Fruit fly (Drosophila melanogaster) whole organism, embryonic: ENCODE data around the gene CG33287.

Experiments used
- ATbp ChIP-seq: fragments of 200-800 bp; sonication (Bioruptor generic); optimal IDR thresholded peaks from 2 replicates; lab custom pipeline; 2017; ENCODE audit warnings: missing biosample characterization, mild to moderate bottlenecking, missing genetic modification characterization, missing genetic modification reagents
- CG10274 ChIP-seq: fragments of 200-800 bp; sonication (Bioruptor generic); optimal IDR thresholded peaks from 3 replicates; lab custom pipeline; 2017; ENCODE audit warnings: missing biosample characterization, mild to moderate bottlenecking, missing genetic modification characterization
- CG10321 ChIP-seq: fragments of 200-800 bp; sonication (Bioruptor generic); IDR thresholded peaks from 2 replicates; pipeline ENCODE4 v1.3.6; 2022; ENCODE audit warnings: missing biosample characterization, missing genetic modification characterization
- CG10366 ChIP-seq: fragments of 200-800 bp; sonication (Bioruptor generic); IDR thresholded peaks from 2 replicates; pipeline ENCODE4 v1.3.6; 2022; ENCODE audit warnings: missing biosample characterization, missing genetic modification characterization
- CG10979 ChIP-seq: fragments of 200-800 bp; sonication (Bioruptor generic); optimal IDR thresholded peaks from 2 replicates; lab custom pipeline; 2018; ENCODE audit warnings: missing biosample characterization, mild to moderate bottlenecking, missing genetic modification characterization, moderate library complexity
- CG12769 ChIP-seq: fragments of 200-800 bp; sonication (Bioruptor generic); optimal IDR thresholded peaks from 2 replicates; lab custom pipeline; 2019; ENCODE audit warnings: missing biosample characterization, mild to moderate bottlenecking, missing genetic modification characterization, moderate library complexity
- CG16863 ChIP-seq: fragments of 200-800 bp; sonication (Bioruptor generic); optimal IDR thresholded peaks from 3 replicates; lab custom pipeline; 2016; ENCODE audit warnings: missing biosample characterization, missing genetic modification characterization
- CG17385 ChIP-seq: fragments of 200-800 bp; sonication (Bioruptor generic); optimal IDR thresholded peaks from 3 replicates; lab custom pipeline; 2018; ENCODE audit warnings: missing biosample characterization, mild to moderate bottlenecking, missing genetic modification characterization
- CG18599 ChIP-seq: fragments of 200-800 bp; sonication (Bioruptor generic); optimal IDR thresholded peaks from 3 replicates; lab custom pipeline; 2017; ENCODE audit warnings: missing biosample characterization, missing genetic modification characterization, mild to moderate bottlenecking, moderate library complexity, missing genetic modification reagents
- CG2875 ChIP-seq: fragments of 200-800 bp; sonication (Bioruptor generic); optimal IDR thresholded peaks from 2 replicates; lab custom pipeline; 2017; ENCODE audit warnings: missing biosample characterization, mild to moderate bottlenecking, missing genetic modification characterization, missing genetic modification reagents
- CG31388 ChIP-seq: fragments of 200-800 bp; sonication (Bioruptor generic); optimal IDR thresholded peaks from 2 replicates; lab custom pipeline; 2016; ENCODE audit warnings: missing biosample characterization, missing genetic modification characterization
- CG3163 ChIP-seq: fragments of 200-800 bp; sonication (Bioruptor generic); optimal IDR thresholded peaks from 3 replicates; lab custom pipeline; 2016; ENCODE audit warnings: missing biosample characterization, missing genetic modification characterization
- CG4424 ChIP-seq: fragments of 200-800 bp; sonication (Bioruptor generic); optimal IDR thresholded peaks from 3 replicates; lab custom pipeline; 2016; ENCODE audit warnings: missing biosample characterization, missing genetic modification characterization
- CG5953 ChIP-seq: fragments of 200-800 bp; sonication (Bioruptor generic); IDR thresholded peaks from 2 replicates; pipeline ENCODE4 v1.3.6; 2022; ENCODE audit warnings: missing biosample characterization, missing genetic modification characterization
- CG8359 ChIP-seq: fragments of 200-800 bp; sonication (Bioruptor generic); optimal IDR thresholded peaks from 2 replicates; lab custom pipeline; 2017; ENCODE audit warnings: missing biosample characterization, mild to moderate bottlenecking, missing genetic modification characterization, borderline replicate concordance
- CG9876 ChIP-seq: fragments of 200-800 bp; sonication (Bioruptor generic); optimal IDR thresholded peaks from 2 replicates; lab custom pipeline; 2016; ENCODE audit warnings: missing biosample characterization, missing genetic modification characterization
- Dbx ChIP-seq: fragments of 200-800 bp; sonication (Bioruptor generic); IDR thresholded peaks from 3 replicates; pipeline ENCODE4 v1.3.6; 2022; ENCODE audit warnings: missing biosample characterization, missing genetic modification characterization
- Doc3 ChIP-seq: fragments of 200-800 bp; sonication (Bioruptor generic); IDR thresholded peaks from 3 replicates; pipeline ENCODE4 v1.3.6; 2022; ENCODE audit warnings: missing biosample characterization, missing genetic modification characterization; ENCODE audit not compliant: partially characterized antibody
- E2f1 ChIP-seq: fragments of 200-800 bp; sonication (Bioruptor generic); IDR thresholded peaks from 2 replicates; pipeline ENCODE4 v1.3.6; 2022; ENCODE audit warnings: missing biosample characterization, missing genetic modification characterization
- Ets65A ChIP-seq: fragments of 200-800 bp; sonication (Bioruptor generic); peaks from one replicate; lab custom pipeline; 2016; ENCODE audit warnings: missing biosample characterization, missing genetic modification characterization
- Gug ChIP-seq: fragments of 200-800 bp; sonication (Bioruptor generic); IDR thresholded peaks from 4 replicates; pipeline ENCODE4 v1.3.6; 2022; ENCODE audit warnings: missing biosample characterization, missing genetic modification characterization
- H15 ChIP-seq: fragments of 200-800 bp; sonication (Bioruptor generic); IDR thresholded peaks from 3 replicates; pipeline ENCODE4 v1.3.6; 2022; ENCODE audit warnings: missing biosample characterization, missing genetic modification characterization
- Hand ChIP-seq: fragments of 200-800 bp; sonication (Bioruptor generic); optimal IDR thresholded peaks from 2 replicates; lab custom pipeline; 2017; ENCODE audit warnings: mild to moderate bottlenecking, missing biosample characterization, missing genetic modification reagents, missing genetic modification characterization
- Hr39 ChIP-seq: fragments of >200 bp; optimal IDR thresholded peaks from 2 replicates; lab custom pipeline; 2017
- Nf-YC ChIP-seq: fragments of 200-800 bp; optimal IDR thresholded peaks from 3 replicates; lab custom pipeline; 2019; ENCODE audit warnings: missing biosample characterization, mild to moderate bottlenecking, missing genetic modification characterization, moderate library complexity
- Ptx1 ChIP-seq: fragments of 200-800 bp; sonication (Bioruptor generic); IDR thresholded peaks from 2 replicates; pipeline ENCODE4 v1.3.6; 2022; ENCODE audit warnings: missing biosample characterization, missing genetic modification characterization
- abd-A ChIP-seq: fragments of 200-800 bp; sonication (Bioruptor generic); optimal IDR thresholded peaks from 3 replicates; lab custom pipeline; 2019; ENCODE audit warnings: missing biosample characterization, mild to moderate bottlenecking, missing genetic modification characterization, moderate library complexity
- bbx ChIP-seq: fragments of 200-800 bp; sonication (Bioruptor generic); IDR thresholded peaks from 2 replicates; pipeline ENCODE4 v1.3.6; 2022; ENCODE audit warnings: missing biosample characterization, missing genetic modification characterization; ENCODE audit not compliant: partially characterized antibody
- cwo ChIP-seq: fragments of 200-800 bp; sonication (Bioruptor generic); optimal IDR thresholded peaks from 3 replicates; lab custom pipeline; 2017; ENCODE audit warnings: missing biosample characterization, missing genetic modification characterization, mild to moderate bottlenecking, moderate library complexity, missing genetic modification reagents
- dmrt11E ChIP-seq: fragments of 200-800 bp; sonication (Bioruptor generic); optimal IDR thresholded peaks from 3 replicates; lab custom pipeline; 2018; ENCODE audit warnings: missing biosample characterization, mild to moderate bottlenecking, missing genetic modification characterization, moderate library complexity
- dmrt99B ChIP-seq: fragments of 200-800 bp; sonication (Bioruptor generic); optimal IDR thresholded peaks from 2 replicates; lab custom pipeline; 2018; ENCODE audit warnings: missing biosample characterization, mild to moderate bottlenecking, missing genetic modification characterization, moderate library complexity
- eve ChIP-seq, 2 experiments: fragments of >200 bp; optimal IDR thresholded peaks; 2 replicates each; lab custom pipeline; 2017; ENCODE audit warnings: missing biosample characterization in 2 of 2, missing genetic modification characterization in 2 of 2
- gcm ChIP-seq: fragments of 200-800 bp; sonication (Bioruptor generic); optimal IDR thresholded peaks from 2 replicates; lab custom pipeline; 2019; ENCODE audit warnings: missing biosample characterization, mild to moderate bottlenecking, missing genetic modification characterization, moderate library complexity
- gem ChIP-seq: fragments of 200-800 bp; sonication (Bioruptor generic); optimal IDR thresholded peaks from 2 replicates; lab custom pipeline; 2019; ENCODE audit warnings: missing biosample characterization, mild to moderate bottlenecking, missing genetic modification characterization, moderate library complexity
- knrl ChIP-seq: fragments of 200-800 bp; sonication (Bioruptor generic); IDR thresholded peaks from 3 replicates; pipeline ENCODE4 v1.3.6; 2022; ENCODE audit warnings: missing biosample characterization, missing genetic modification characterization; ENCODE audit not compliant: partially characterized antibody
- nerfin-1 ChIP-seq: fragments of 200-800 bp; sonication (Bioruptor generic); optimal IDR thresholded peaks from 3 replicates; lab custom pipeline; 2019; ENCODE audit warnings: missing biosample characterization, mild to moderate bottlenecking, missing genetic modification characterization, moderate library complexity
- nom ChIP-seq: fragments of 200-800 bp; sonication (Bioruptor generic); optimal IDR thresholded peaks from 2 replicates; lab custom pipeline; 2017; ENCODE audit warnings: missing biosample characterization, missing genetic modification characterization, mild to moderate bottlenecking, moderate library complexity, missing genetic modification reagents
- peb ChIP-seq: fragments of 200-800 bp; sonication (Bioruptor generic); IDR thresholded peaks from 2 replicates; pipeline ENCODE4 v1.3.6; 2022; ENCODE audit warnings: missing biosample characterization, missing genetic modification characterization
- run ChIP-seq: fragments of 200-800 bp; sonication (Bioruptor generic); optimal IDR thresholded peaks from 3 replicates; lab custom pipeline; 2018; ENCODE audit warnings: missing biosample characterization, mild to moderate bottlenecking, missing genetic modification characterization
- schlank ChIP-seq: fragments of 200-800 bp; sonication (Bioruptor generic); optimal IDR thresholded peaks from 2 replicates; lab custom pipeline; 2018; ENCODE audit warnings: missing biosample characterization, mild to moderate bottlenecking, missing genetic modification characterization
- so ChIP-seq: fragments of 200-800 bp; sonication (Bioruptor generic); IDR thresholded peaks from 3 replicates; pipeline ENCODE4 v1.3.6; 2022; ENCODE audit warnings: missing biosample characterization, missing genetic modification characterization
- ssp ChIP-seq: fragments of 200-800 bp; sonication (Bioruptor generic); IDR thresholded peaks from 2 replicates; pipeline ENCODE4 v1.3.6; 2022; ENCODE audit warnings: missing biosample characterization, missing genetic modification characterization
- sug ChIP-seq: fragments of 200-800 bp; optimal IDR thresholded peaks from 2 replicates; lab custom pipeline; 2019; ENCODE audit warnings: missing biosample characterization, mild to moderate bottlenecking, missing genetic modification characterization, moderate library complexity
- tgo ChIP-seq: fragments of 200-800 bp; sonication (Bioruptor generic); IDR thresholded peaks from 3 replicates; pipeline ENCODE4 v1.3.6; 2022; ENCODE audit warnings: missing biosample characterization, missing genetic modification characterization
- tna ChIP-seq: fragments of 200-800 bp; sonication (Bioruptor generic); IDR thresholded peaks from 2 replicates; pipeline ENCODE4 v1.3.6; 2022; ENCODE audit warnings: missing biosample characterization, missing genetic modification characterization; ENCODE audit not compliant: partially characterized antibody
- toy ChIP-seq: fragments of 200-800 bp; sonication (Bioruptor generic); IDR thresholded peaks from 2 replicates; pipeline ENCODE4 v1.3.6; 2022; ENCODE audit warnings: missing biosample characterization, missing genetic modification characterization
- trh ChIP-seq: fragments of 200-800 bp; sonication (Bioruptor generic); optimal IDR thresholded peaks from 2 replicates; lab custom pipeline; 2016; ENCODE audit warnings: missing biosample characterization, missing genetic modification characterization
- vnd ChIP-seq: fragments of 200-800 bp; sonication (Bioruptor generic); IDR thresholded peaks from 3 replicates; pipeline ENCODE4 v1.3.6; 2022; ENCODE audit warnings: missing biosample characterization, missing genetic modification characterization; ENCODE audit not compliant: partially characterized antibody
- yki ChIP-seq: fragments of >200 bp; optimal IDR thresholded peaks from 3 replicates; lab custom pipeline; 2018

Gene CG33287

dm6 chr3L:20952622-20953618 lies 17.5 kb downstream of the CG33287 start (continued):
- TF ChIP-seq CG10979, result no peak
- no peak for TF ChIP-seq nom
- no peak for TF ChIP-seq vnd (GFP tag; lab: Robert Waterston, UW)
- TF ChIP-seq so (GFP tag; lab: Robert Waterston, UW), result no peak
- TF ChIP-seq schlank, result no peak
- peak; percentile 5 for TF ChIP-seq dmrt11E (tag; lab: Kevin White, UChicago)
- TF ChIP-seq toy (GFP tag; lab: Robert Waterston, UW), result no peak
- TF ChIP-seq tgo (GFP tag; lab: Robert Waterston, UW), result no peak
- no peak for TF ChIP-seq cwo (GFP tag; lab: Kevin White, UChicago)
- TF ChIP-seq tna (GFP tag; lab: Robert Waterston, UW), result no peak
- TF ChIP-seq eve (GFP tag; optimal IDR thresholded peaks at IDR 0.05; lab: Kevin White, UChicago), result peak in 1 of 2 experiments; percentile 22
- no peak for TF ChIP-seq CG31388
- no peak for TF ChIP-seq CG4424
- peak; percentile 27; the same call in 1 of the 2 replicates for TF ChIP-seq CG10366
- TF ChIP-seq CG12769, result no peak
- no peak for TF ChIP-seq yki
- no peak for TF ChIP-seq CG8359 (GFP tag; lab: Kevin White, UChicago)
- TF ChIP-seq nerfin-1 (tag; lab: Kevin White, UChicago), result no peak
- TF ChIP-seq gcm (GFP tag; lab: Kevin White, UChicago), result no peak
- no peak for TF ChIP-seq CG16863 (GFP tag; lab: Kevin White, UChicago)
- no peak for TF ChIP-seq CG18599
- TF ChIP-seq peb (GFP tag; lab: Robert Waterston, UW), result no peak
- no peak for TF ChIP-seq Hr39
- TF ChIP-seq gem, result peak; percentile 8
- TF ChIP-seq CG10274 (GFP tag; lab: Kevin White, UChicago), result no peak
- 0 out of 3 replicates have a peak, but pooled peaks have one; percentile 29 for TF ChIP-seq H15 (GFP tag; lab: Robert Waterston, UW)
- TF ChIP-seq dmrt99B (tag; lab: Kevin White, UChicago), result peak; percentile 14
- no peak for TF ChIP-seq knrl (GFP tag; lab: Robert Waterston, UW)
- TF ChIP-seq CG5953, result no peak
- no peak for TF ChIP-seq run
- TF ChIP-seq CG10321 (GFP tag; lab: Robert Waterston, UW), result no peak
- 0 out of 2 replicates have a peak, but pooled peaks have one; percentile 16 for TF ChIP-seq E2f1 (GFP tag; lab: Robert Waterston, UW)
- peak; percentile 34; the same call in 1 of the 2 replicates for TF ChIP-seq Ptx1 (GFP tag; lab: Robert Waterston, UW)
- TF ChIP-seq CG3163 (GFP tag; lab: Kevin White, UChicago), result no peak
- TF ChIP-seq sug, result no peak
- no peak for TF ChIP-seq Doc3 (GFP tag; lab: Robert Waterston, UW)
- TF ChIP-seq Nf-YC (tag; lab: Kevin White, UChicago), result no peak
- TF ChIP-seq CG9876 (GFP tag; lab: Kevin White, UChicago), result no peak
- no peak for TF ChIP-seq trh (GFP tag; lab: Kevin White, UChicago)
- TF ChIP-seq Hand (GFP tag; lab: Kevin White, UChicago), result no peak
- no peak for TF ChIP-seq abd-A (tag; lab: Kevin White, UChicago)
- no peak for TF ChIP-seq ATbp (GFP tag; lab: Kevin White, UChicago)
- no peak for TF ChIP-seq CG17385 (GFP tag; lab: Kevin White, UChicago)
- no peak for TF ChIP-seq Gug
- peak; percentile 55 for TF ChIP-seq Ets65A (GFP tag; lab: Kevin White, UChicago)
- no peak for TF ChIP-seq bbx
- TF ChIP-seq CG2875 (GFP tag; lab: Kevin White, UChicago), result no peak
- TF ChIP-seq ssp (GFP tag; lab: Robert Waterston, UW), result no peak
- TF ChIP-seq Dbx (GFP tag; lab: Robert Waterston, UW), result no peak
